Fruit fly (Drosophila melanogaster) S2 (cell line): Measurements from ENCODE around the gene CG31391.

Experiments
- CG8478 ChIP-seq: fragments of >200 bp; optimal IDR thresholded peaks from 2 replicates; lab custom pipeline; 2018
- CTCF ChIP-seq, 2 experiments: fragments of >200 bp; optimal IDR thresholded peaks; 2 replicates each; lab custom pipeline; 2018

- TF ChIP-seq CG8478 (lab: Kevin White, UChicago) = no peak
- TF ChIP-seq CTCF (optimal IDR thresholded peaks at IDR 0.05; lab: Kevin White, UChicago) = no peak
Observed at dm6 chr3R:10704975-10705374, at the start of gene CG31391.
